Fruit fly (Drosophila melanogaster) whole organism, embryonic: ENCODE data around the gene CG13457.
A peak's percentile ranks its signal among the peaks of the same experiment; 100 is the strongest.

Experiments
- CG10654 ChIP-seq: fragments of 200-800 bp; sonication (Bioruptor generic); optimal IDR thresholded peaks from 2 replicates; lab custom pipeline; 2016; ENCODE audit warnings: missing biosample characterization, missing genetic modification characterization
- CG10959 ChIP-seq: fragments of 200-800 bp; sonication (Bioruptor generic); IDR thresholded peaks from 2 replicates; pipeline ENCODE4 v1.3.6; 2022; ENCODE audit warnings: missing biosample characterization, missing genetic modification characterization
- CG11247 ChIP-seq: fragments of 200-800 bp; sonication (Bioruptor generic); IDR thresholded peaks from 2 replicates; pipeline ENCODE4 v1.3.6; 2022; ENCODE audit warnings: missing biosample characterization, missing genetic modification characterization
- CG11696 ChIP-seq: fragments of 200-800 bp; sonication (Bioruptor generic); IDR thresholded peaks from 2 replicates; pipeline ENCODE4 v1.3.6; 2022; ENCODE audit warnings: missing biosample characterization, missing genetic modification characterization
- CG12299 ChIP-seq: fragments of 200-800 bp; sonication (Bioruptor generic); optimal IDR thresholded peaks from 2 replicates; lab custom pipeline; 2018; ENCODE audit warnings: missing biosample characterization, mild to moderate bottlenecking, missing genetic modification characterization
- CG12659 ChIP-seq: fragments of 200-800 bp; sonication (Bioruptor generic); optimal IDR thresholded peaks from 3 replicates; lab custom pipeline; 2017; ENCODE audit warnings: mild to moderate bottlenecking, missing biosample characterization, missing genetic modification reagents, missing genetic modification characterization
- CG15696 ChIP-seq: fragments of 200-800 bp; sonication (Bioruptor generic); optimal IDR thresholded peaks from 2 replicates; lab custom pipeline; 2019; ENCODE audit warnings: missing biosample characterization, mild to moderate bottlenecking, missing genetic modification characterization, moderate library complexity
- CG1602 ChIP-seq: fragments of 200-800 bp; sonication (Bioruptor generic); optimal IDR thresholded peaks from 3 replicates; lab custom pipeline; 2016; ENCODE audit warnings: missing biosample characterization, missing genetic modification characterization
- CG17186 ChIP-seq: fragments of 200-800 bp; sonication (Bioruptor generic); optimal IDR thresholded peaks from 3 replicates; lab custom pipeline; 2017; ENCODE audit warnings: missing biosample characterization, missing genetic modification reagents, missing genetic modification characterization
- CG1792 ChIP-seq: fragments of 200-800 bp; sonication (Bioruptor generic); optimal IDR thresholded peaks from 2 replicates; lab custom pipeline; 2016; ENCODE audit warnings: missing biosample characterization, missing genetic modification characterization
- CG18476 ChIP-seq: fragments of 200-800 bp; sonication (Bioruptor generic); optimal IDR thresholded peaks from 2 replicates; lab custom pipeline; 2016; ENCODE audit warnings: missing biosample characterization, mild to moderate bottlenecking, missing genetic modification characterization
- CG2116 ChIP-seq: fragments of 200-800 bp; sonication (Bioruptor generic); optimal IDR thresholded peaks from 3 replicates; lab custom pipeline; 2018; ENCODE audit warnings: missing biosample characterization, mild to moderate bottlenecking, missing genetic modification characterization
- CG2199 ChIP-seq: fragments of 200-800 bp; sonication (Bioruptor generic); IDR thresholded peaks from 3 replicates; pipeline ENCODE4 v1.3.6; 2022; ENCODE audit warnings: missing biosample characterization, missing genetic modification characterization
- CG5180 ChIP-seq: fragments of 200-800 bp; sonication (Bioruptor generic); optimal IDR thresholded peaks from 3 replicates; lab custom pipeline; 2017; ENCODE audit warnings: missing biosample characterization, missing genetic modification characterization, mild to moderate bottlenecking, moderate library complexity, missing genetic modification reagents
- CG6813 ChIP-seq: fragments of 200-800 bp; sonication (Bioruptor generic); optimal IDR thresholded peaks from 2 replicates; lab custom pipeline; 2017; ENCODE audit warnings: missing biosample characterization, missing genetic modification characterization, mild to moderate bottlenecking, moderate library complexity, missing genetic modification reagents
- CG7271 ChIP-seq: fragments of 200-800 bp; sonication (Bioruptor generic); optimal IDR thresholded peaks from 2 replicates; lab custom pipeline; 2018; ENCODE audit warnings: missing biosample characterization, mild to moderate bottlenecking, missing genetic modification characterization, moderate library complexity
- CG7357 ChIP-seq: fragments of 200-800 bp; sonication (Bioruptor generic); IDR thresholded peaks from 3 replicates; pipeline ENCODE4 v1.3.6; 2022; ENCODE audit warnings: missing biosample characterization, missing genetic modification characterization
- CG7839 ChIP-seq: fragments of 200-800 bp; sonication (Bioruptor generic); optimal IDR thresholded peaks from 3 replicates; lab custom pipeline; 2018; ENCODE audit warnings: missing biosample characterization, mild to moderate bottlenecking, missing genetic modification characterization, moderate library complexity
- CG7928 ChIP-seq: fragments of 200-800 bp; sonication (Bioruptor generic); optimal IDR thresholded peaks from 2 replicates; lab custom pipeline; 2017; ENCODE audit warnings: missing biosample characterization, mild to moderate bottlenecking, missing genetic modification characterization
- CG8478 ChIP-seq: fragments of >200 bp; optimal IDR thresholded peaks from 2 replicates; lab custom pipeline; 2018
- CG9932 ChIP-seq: fragments of 200-800 bp; sonication (Bioruptor generic); IDR thresholded peaks from 2 replicates; pipeline ENCODE4 v1.3.6; 2022; ENCODE audit warnings: missing biosample characterization, missing genetic modification characterization
- CTCF ChIP-seq: fragments of 200-800 bp; sonication (Bioruptor generic); optimal IDR thresholded peaks from 2 replicates; lab custom pipeline; 2017; ENCODE audit warnings: missing biosample characterization, mild to moderate bottlenecking, missing genetic modification characterization, moderate library complexity
- Dad ChIP-seq: fragments of 200-800 bp; sonication (Bioruptor generic); optimal IDR thresholded peaks from 3 replicates; lab custom pipeline; 2016; ENCODE audit warnings: missing biosample characterization, missing genetic modification characterization
- Dfd ChIP-seq, 2 experiments: fragments of >200 bp; optimal IDR thresholded peaks; 2 replicates each; lab custom pipeline; 2017; ENCODE audit warnings: missing biosample characterization in 2 of 2, missing genetic modification characterization in 2 of 2
- Doc2 ChIP-seq: fragments of 200-800 bp; sonication (Bioruptor generic); IDR thresholded peaks from 2 replicates; pipeline ENCODE4 v1.3.6; 2022; ENCODE audit warnings: missing biosample characterization, missing genetic modification characterization
- Dp ChIP-seq: fragments of 200-800 bp; sonication (Bioruptor generic); optimal IDR thresholded peaks from 2 replicates; lab custom pipeline; 2018; ENCODE audit warnings: missing biosample characterization, mild to moderate bottlenecking, missing genetic modification characterization, moderate library complexity
- Drgx ChIP-seq: fragments of 200-800 bp; sonication (Bioruptor generic); IDR thresholded peaks from 2 replicates; pipeline ENCODE4 v1.3.6; 2022; ENCODE audit warnings: missing biosample characterization, missing genetic modification characterization
- Hmr ChIP-seq: fragments of 200-800 bp; sonication (Bioruptor generic); optimal IDR thresholded peaks from 3 replicates; lab custom pipeline; 2017; ENCODE audit warnings: mild to moderate bottlenecking, missing biosample characterization, missing genetic modification reagents, missing genetic modification characterization
- Hr78 ChIP-seq, 2 experiments: fragments of 200-800 bp in 1 of 2; fragments of >200 bp in 1 of 2; sonication (Bioruptor generic) in 1 of 2; optimal IDR thresholded peaks; 2 replicates each; lab custom pipeline; 2017 to 2019; ENCODE audit warnings: missing biosample characterization in 2 of 2, missing genetic modification characterization in 2 of 2, mild to moderate bottlenecking in 1 of 2, moderate library complexity in 1 of 2
- Kr ChIP-seq: fragments of 200-800 bp; sonication (Bioruptor generic); optimal IDR thresholded peaks from 2 replicates; lab custom pipeline; 2017; ENCODE audit warnings: missing biosample characterization, mild to moderate bottlenecking, missing genetic modification characterization
- NC2α ChIP-seq: fragments of 200-800 bp; sonication (Bioruptor generic); optimal IDR thresholded peaks from 2 replicates; lab custom pipeline; 2016; ENCODE audit warnings: missing biosample characterization, missing genetic modification characterization
- NFAT ChIP-seq: fragments of 200-800 bp; sonication (Bioruptor generic); IDR thresholded peaks from 2 replicates; pipeline ENCODE4 v1.3.6; 2022; ENCODE audit warnings: missing biosample characterization, missing genetic modification characterization
- NK7.1 ChIP-seq: fragments of 200-800 bp; sonication (Bioruptor generic); optimal IDR thresholded peaks from 3 replicates; lab custom pipeline; 2016; ENCODE audit warnings: missing biosample characterization, missing genetic modification characterization
- Side ChIP-seq: fragments of 200-800 bp; sonication (Bioruptor generic); optimal IDR thresholded peaks from 2 replicates; lab custom pipeline; 2016; ENCODE audit warnings: missing biosample characterization, missing genetic modification characterization
- Six4 ChIP-seq: fragments of 200-800 bp; sonication (Bioruptor generic); optimal IDR thresholded peaks from 2 replicates; lab custom pipeline; 2016; ENCODE audit warnings: missing biosample characterization, missing genetic modification characterization
- Taf1 ChIP-seq: fragments of 200-800 bp; sonication (Bioruptor generic); IDR thresholded peaks from 2 replicates; pipeline ENCODE4 v1.3.6; 2022; ENCODE audit warnings: missing biosample characterization, missing genetic modification characterization
- ab ChIP-seq: fragments of 200-800 bp; sonication (Bioruptor generic); optimal IDR thresholded peaks from 2 replicates; lab custom pipeline; 2016; ENCODE audit warnings: missing biosample characterization, missing genetic modification characterization
- cas ChIP-seq: fragments of 200-800 bp; sonication (Bioruptor generic); IDR thresholded peaks from 2 replicates; pipeline ENCODE4 v1.3.6; 2022; ENCODE audit warnings: missing biosample characterization, missing genetic modification characterization
- cwo ChIP-seq: fragments of 200-800 bp; sonication (Bioruptor generic); optimal IDR thresholded peaks from 3 replicates; lab custom pipeline; 2017; ENCODE audit warnings: missing biosample characterization, missing genetic modification characterization, mild to moderate bottlenecking, moderate library complexity, missing genetic modification reagents
- emc ChIP-seq: fragments of 200-800 bp; sonication (Bioruptor generic); optimal IDR thresholded peaks from 2 replicates; lab custom pipeline; 2016; ENCODE audit warnings: missing biosample characterization, missing genetic modification characterization
- eve ChIP-seq, 2 experiments: fragments of >200 bp; optimal IDR thresholded peaks; 2 replicates each; lab custom pipeline; 2017; ENCODE audit warnings: missing biosample characterization in 2 of 2, missing genetic modification characterization in 2 of 2
- gcm ChIP-seq: fragments of 200-800 bp; sonication (Bioruptor generic); optimal IDR thresholded peaks from 2 replicates; lab custom pipeline; 2019; ENCODE audit warnings: missing biosample characterization, mild to moderate bottlenecking, missing genetic modification characterization, moderate library complexity
- odd ChIP-seq: fragments of 200-800 bp; sonication (Bioruptor generic); optimal IDR thresholded peaks from 2 replicates; lab custom pipeline; 2017; ENCODE audit warnings: missing biosample characterization, mild to moderate bottlenecking, missing genetic modification characterization
- pb ChIP-seq: fragments of 200-800 bp; sonication (Bioruptor generic); optimal IDR thresholded peaks from 3 replicates; lab custom pipeline; 2016; ENCODE audit warnings: missing biosample characterization, missing genetic modification characterization
- pita ChIP-seq: fragments of 200-800 bp; sonication (Bioruptor generic); optimal IDR thresholded peaks from 2 replicates; lab custom pipeline; 2017; ENCODE audit warnings: missing biosample characterization, mild to moderate bottlenecking, missing genetic modification characterization
- run ChIP-seq: fragments of 200-800 bp; sonication (Bioruptor generic); optimal IDR thresholded peaks from 3 replicates; lab custom pipeline; 2018; ENCODE audit warnings: missing biosample characterization, mild to moderate bottlenecking, missing genetic modification characterization
- sd ChIP-seq: fragments of 200-800 bp; sonication (Bioruptor generic); optimal IDR thresholded peaks from 3 replicates; lab custom pipeline; 2018; ENCODE audit warnings: missing biosample characterization, mild to moderate bottlenecking, missing genetic modification characterization, moderate library complexity
- sob ChIP-seq: fragments of 200-800 bp; sonication (Bioruptor generic); IDR thresholded peaks from 2 replicates; pipeline ENCODE4 v1.3.6; 2022; ENCODE audit warnings: missing biosample characterization, missing genetic modification characterization
- tin ChIP-seq: fragments of 200-800 bp; sonication (Bioruptor generic); optimal IDR thresholded peaks from 3 replicates; lab custom pipeline; 2016; ENCODE audit warnings: missing biosample characterization, missing genetic modification characterization
- yki ChIP-seq: fragments of >200 bp; optimal IDR thresholded peaks from 3 replicates; lab custom pipeline; 2018

Gene CG13457

dm6 chr3L:15161549-15161948 lies 30.4 kb upstream of the CG13457 start, which contains the start of gene CG6878 (continued):
- peak; percentile 13 for TF ChIP-seq CG15696 (tag; lab: Kevin White, UChicago)
- TF ChIP-seq sob (GFP tag; lab: Robert Waterston, UW): no peak
- no peak for TF ChIP-seq NC2α (GFP tag; lab: Kevin White, UChicago)
- no peak for TF ChIP-seq CG11247 (GFP tag; lab: Robert Waterston, UW)
- no peak for TF ChIP-seq CG7271 (tag; lab: Kevin White, UChicago)
- peak; percentile 8 for TF ChIP-seq CG10654

dm6 chr3L:15158330-15159114 lies 27.3 kb upstream of the CG13457 start, which contains the start of the genes Msh6 and Prp31:
Gene Msh6, minus strand, starts transcription at chr3L:15158562.
Gene Prp31, plus strand, starts transcription at chr3L:15159100.
- TF ChIP-seq cwo (GFP tag; lab: Kevin White, UChicago) (no peak), Dfd (GFP tag; optimal IDR thresholded peaks at IDR 0.05; lab: Kevin White, UChicago) (no peak), Taf1 (GFP tag; lab: Robert Waterston, UW) (no peak), CG11696 (GFP tag; lab: Robert Waterston, UW) (no peak), CG2116 (peak; percentile 43), cas (GFP tag; lab: Robert Waterston, UW) (no peak), CG10959 (no peak), CG2199 (no peak), emc (GFP tag; lab: Kevin White, UChicago) (no peak), CG17186 (GFP tag; lab: Kevin White, UChicago) (peak; percentile 3), CG7839 (peak; percentile 82), sd (tag; lab: Kevin White, UChicago) (no peak), run (tag; lab: Kevin White, UChicago) (no peak), tin (GFP tag; lab: Kevin White, UChicago) (peak; percentile 70), eve (GFP tag; optimal IDR thresholded peaks at IDR 0.05; lab: Kevin White, UChicago) (no peak), ab (GFP tag; lab: Kevin White, UChicago) (no peak), CG18476 (GFP tag; lab: Kevin White, UChicago) (peak; percentile 32), CTCF (GFP tag; lab: Kevin White, UChicago) (no peak), Kr (GFP tag; lab: Kevin White, UChicago) (no peak), pita (GFP tag; lab: Kevin White, UChicago) (no peak), Hr78 (GFP tag; optimal IDR thresholded peaks at IDR 0.05; lab: Kevin White, UChicago) (no peak), CG12659 (GFP tag; lab: Kevin White, UChicago) (peak; percentile 76), Dad (GFP tag; lab: Kevin White, UChicago) (no peak), Drgx (GFP tag; lab: Robert Waterston, UW) (no peak), Six4 (peak; percentile 68), pb (GFP tag; lab: Kevin White, UChicago) (no peak), CG1602 (GFP tag; lab: Kevin White, UChicago) (peak; percentile 78), CG8478 (no peak), CG12299 (tag; lab: Kevin White, UChicago) (no peak), NFAT (peak; percentile 27; the same call in 1 of the 2 replicates), CG9932 (GFP tag; lab: Robert Waterston, UW) (peak; percentile 67), CG5180 (no peak), CG7357 (peak; percentile 64; the same call in 2 of the 3 replicates), Hmr (no peak), gcm (GFP tag; lab: Kevin White, UChicago) (no peak), CG1792 (GFP tag; lab: Kevin White, UChicago) (peak; percentile 31), Side (GFP tag; lab: Kevin White, UChicago) (peak; percentile 24), CG7928 (GFP tag; lab: Kevin White, UChicago) (no peak), Doc2 (GFP tag; lab: Robert Waterston, UW) (no peak), odd (GFP tag; lab: Kevin White, UChicago) (no peak), NK7.1 (GFP tag; lab: Kevin White, UChicago) (no peak), yki (no peak), Dp (GFP tag; lab: Kevin White, UChicago) (peak; percentile 51), CG6813 (GFP tag; lab: Kevin White, UChicago) (no peak)
